Worm (Caenorhabditis elegans) whole organism, mixed stage, embryonic: ENCODE data around the gene gst-19.

ENCODE experiments used
- M03D4.4 ChIP-seq: sonication (generic microtip); optimal IDR thresholded peaks from 2 replicates; lab custom pipeline; 2017; ENCODE audit warnings: mild to moderate bottlenecking, missing genetic modification characterization, missing compliant biosample characterization
- blmp-1 ChIP-seq: fragments of 150-350 bp; optimal IDR thresholded peaks from 2 replicates; lab custom pipeline; 2014; ENCODE audit warnings: missing biosample characterization, missing genetic modification characterization
- ceh-83 ChIP-seq: fragments of 200-800 bp; sonication (Bioruptor generic); optimal IDR thresholded peaks from 2 replicates; lab custom pipeline; 2018; ENCODE audit warnings: mild to moderate bottlenecking, missing genetic modification characterization, missing compliant biosample characterization
- cnd-1 ChIP-seq: fragments of 200-800 bp; sonication (Bioruptor generic); optimal IDR thresholded peaks from 2 replicates; lab custom pipeline; 2018; ENCODE audit warnings: mild to moderate bottlenecking, missing genetic modification characterization, missing compliant biosample characterization
- elt-3 ChIP-seq: fragments of 150-350 bp; optimal IDR thresholded peaks from 2 replicates; lab custom pipeline; 2014; ENCODE audit warnings: missing biosample characterization, missing genetic modification characterization
- ham-2 ChIP-seq: fragments of 200-800 bp; sonication (Bioruptor generic); optimal IDR thresholded peaks from 2 replicates; lab custom pipeline; 2018; ENCODE audit warnings: mild to moderate bottlenecking, missing genetic modification characterization, missing compliant biosample characterization
- hlh-1 ChIP-seq: fragments of 150-350 bp; optimal IDR thresholded peaks from 2 replicates; lab custom pipeline; 2014; ENCODE audit warnings: missing biosample characterization, missing genetic modification reagents, missing genetic modification characterization
- nhr-237 ChIP-seq: fragments of 150-350 bp; optimal IDR thresholded peaks from 2 replicates; lab custom pipeline; 2014; ENCODE audit warnings: missing biosample characterization, missing genetic modification characterization
- nhr-28 ChIP-seq: fragments of 150-350 bp; optimal IDR thresholded peaks from 2 replicates; lab custom pipeline; 2014; ENCODE audit warnings: missing biosample characterization, missing genetic modification characterization
- nhr-76 ChIP-seq: sonication (generic microtip); optimal IDR thresholded peaks from 2 replicates; lab custom pipeline; 2017; ENCODE audit warnings: missing biosample characterization, missing genetic modification characterization
- pha-4 ChIP-seq: fragments of 150-350 bp; optimal IDR thresholded peaks from 2 replicates; lab custom pipeline; 2018; ENCODE audit warnings: missing biosample characterization, missing genetic modification reagents, missing genetic modification characterization
- sem-2 ChIP-seq: fragments of 200-800 bp; sonication (Bioruptor generic); optimal IDR thresholded peaks from 2 replicates; lab custom pipeline; 2018; ENCODE audit warnings: mild to moderate bottlenecking, missing genetic modification characterization, missing compliant biosample characterization
- sptf-1 ChIP-seq: sonication (generic microtip); optimal IDR thresholded peaks from 2 replicates; lab custom pipeline; 2017; ENCODE audit warnings: mild to moderate bottlenecking, missing genetic modification characterization, moderate library complexity, missing compliant biosample characterization
- unc-120 ChIP-seq: sonication (generic microtip); optimal IDR thresholded peaks from 2 replicates; lab custom pipeline; 2017; ENCODE audit warnings: missing genetic modification characterization, missing compliant biosample characterization; ENCODE audit not compliant: poor library complexity, severe bottlenecking
- unc-39 ChIP-seq: fragments of 150-350 bp; optimal IDR thresholded peaks from 2 replicates; lab custom pipeline; 2014; ENCODE audit warnings: missing biosample characterization, missing genetic modification characterization

gst-19 gene

DNA sequence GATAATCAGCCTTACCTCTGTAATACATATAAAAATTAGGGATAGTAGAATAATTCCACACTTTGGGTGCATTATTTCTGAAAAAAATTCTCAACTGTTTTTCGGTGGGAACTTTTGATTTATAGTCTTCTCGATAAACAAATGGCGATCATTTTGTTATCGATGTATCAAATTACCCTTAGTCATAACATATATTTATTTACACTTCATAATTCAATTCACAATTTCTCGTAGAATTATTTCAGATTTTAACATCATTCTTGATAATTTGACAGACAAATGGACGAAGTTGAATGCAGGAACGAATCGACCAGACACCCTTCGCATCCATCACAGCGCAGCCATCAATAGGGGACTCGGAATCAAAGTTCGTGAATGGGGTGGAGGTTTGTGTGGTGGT lies 36.5 kb downstream of the gst-19 start, which contains the start of gene clec-145:
TSS of gene clec-145 (minus strand) at position 101 of the 400 bp plus-strand sequence.
- no peak for TF ChIP-seq nhr-76 (tag; lab: Kevin White, UChicago)
- no peak for TF ChIP-seq unc-39
- no peak for TF ChIP-seq M03D4.4 (tag; lab: Kevin White, UChicago)
- no peak for TF ChIP-seq sem-2 (GFP tag; lab: Kevin White, UChicago)
- no peak for TF ChIP-seq cnd-1 (tag; lab: Kevin White, UChicago)

DNA sequence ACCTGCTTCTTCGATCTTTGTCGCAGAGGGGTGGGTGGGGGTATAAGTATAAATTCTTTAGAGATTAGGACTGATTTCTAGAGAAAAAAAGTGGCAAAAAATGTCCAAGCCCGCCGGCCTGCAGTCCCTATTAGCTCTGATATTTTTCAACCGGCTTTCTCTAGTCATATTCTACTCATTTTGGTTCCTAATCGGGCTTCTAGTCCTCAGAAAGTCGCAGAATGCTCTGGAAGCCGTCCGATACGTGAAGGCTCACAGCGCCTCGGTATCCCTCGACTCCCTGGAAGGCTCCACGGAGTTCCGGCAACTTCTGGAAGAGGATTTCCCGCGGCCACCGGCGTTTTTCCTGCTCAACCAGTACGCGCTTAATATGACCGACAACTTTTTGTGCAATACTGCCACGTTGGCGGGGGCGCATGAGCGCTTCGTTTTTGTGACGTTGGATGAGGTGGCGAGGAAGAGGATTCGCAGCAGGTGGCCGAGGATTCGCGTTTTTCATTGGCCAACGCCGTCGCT lies 41.2 kb downstream of the gst-19 start, which contains the start of gene Y48E1B.8:
TSS of gene Y48E1B.8 (plus strand) at position 51 of the 516 bp plus-strand sequence.
- TF ChIP-seq nhr-28 (tag; lab: Kevin White, UChicago) (no peak), ceh-83 (GFP tag; lab: Kevin White, UChicago) (no peak), elt-3 (tag; lab: Kevin White, UChicago) (no peak), pha-4 (tag; lab: Kevin White, UChicago) (no peak), nhr-237 (tag; lab: Kevin White, UChicago) (no peak), unc-120 (tag; lab: Kevin White, UChicago) (no peak), hlh-1 (no peak), blmp-1 (tag; lab: Kevin White, UChicago) (no peak), sem-2 (GFP tag; lab: Kevin White, UChicago) (no peak), M03D4.4 (tag; lab: Kevin White, UChicago) (no peak), sptf-1 (tag; lab: Kevin White, UChicago) (no peak), ham-2 (GFP tag; lab: Kevin White, UChicago) (no peak)
